Fruit fly (Drosophila melanogaster): ENCODE measurements around the gene SCaMC.

SCaMC gene

DNA sequence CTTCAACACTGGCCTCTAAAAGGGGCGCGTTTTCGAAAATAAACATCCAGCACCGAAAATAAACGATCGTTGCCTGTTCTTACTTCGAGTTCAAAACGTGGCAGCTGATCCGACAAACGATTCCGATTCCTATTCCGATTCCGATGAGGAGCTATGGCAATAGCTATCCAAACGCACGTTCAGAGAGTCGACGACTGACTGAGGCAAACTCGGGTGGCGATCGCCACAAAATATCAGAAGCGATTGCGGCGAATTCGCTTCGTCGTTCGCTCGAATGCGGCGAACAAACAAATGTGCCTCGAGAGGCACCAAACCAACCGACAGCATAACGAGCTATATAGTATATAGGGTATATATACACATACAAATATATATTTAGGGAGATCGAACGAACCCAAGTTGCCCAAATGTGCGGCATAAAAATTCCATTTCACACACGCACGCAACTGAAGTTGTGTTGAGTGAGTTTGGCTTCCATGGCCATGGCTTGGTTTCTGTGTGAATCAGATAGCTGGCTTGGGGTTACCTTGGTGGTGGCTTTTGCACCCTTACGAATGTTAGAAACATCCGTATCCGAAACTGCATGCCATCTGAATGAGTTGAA, 23.3 kb downstream of the SCaMC start, which contains the start of gene Ncc69:
TSS of gene Ncc69 (minus strand) at position 205 of the 604 bp plus-strand sequence.
- TF ChIP-seq Pif1B (GFP tag; optimal IDR thresholded peaks at IDR 0.05) (no peak), EcR (GFP tag; optimal IDR thresholded peaks at IDR 0.05) (peak; percentile 48), Ets98B (GFP tag; IDR thresholded peaks at IDR 0.05) (peak; percentile 26; the same call in 1 of the 2 replicates)

DNA sequence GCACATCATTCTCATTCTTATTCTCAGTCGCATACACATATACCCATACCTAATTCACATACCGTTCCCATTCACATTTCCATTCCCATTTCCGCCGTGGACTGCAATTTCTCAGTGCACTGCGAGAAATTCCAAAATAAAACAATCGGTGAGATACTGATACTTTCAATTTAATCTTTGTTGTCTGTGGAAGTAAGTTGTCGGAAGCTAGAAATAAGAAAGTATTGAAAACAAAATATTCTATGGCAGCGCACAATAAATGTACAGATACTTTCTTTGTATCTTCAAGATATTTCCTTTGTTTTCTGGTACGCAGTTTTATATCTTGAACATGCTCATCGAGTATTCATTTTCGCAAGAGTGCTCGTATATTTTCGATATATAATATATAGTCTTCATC, 26.7 kb downstream of the SCaMC start:
- TF ChIP-seq CG15710 (tag; optimal IDR thresholded peaks at IDR 0.05) (peak; percentile 4), EcR (GFP tag; optimal IDR thresholded peaks at IDR 0.05) (no peak), Pif1A (GFP tag; optimal IDR thresholded peaks at IDR 0.05) (peak; percentile 7), CG8159 (tag; optimal IDR thresholded peaks at IDR 0.05) (peak; percentile 24), CG34367 (tag; optimal IDR thresholded peaks at IDR 0.05) (peak; percentile 13)

DNA sequence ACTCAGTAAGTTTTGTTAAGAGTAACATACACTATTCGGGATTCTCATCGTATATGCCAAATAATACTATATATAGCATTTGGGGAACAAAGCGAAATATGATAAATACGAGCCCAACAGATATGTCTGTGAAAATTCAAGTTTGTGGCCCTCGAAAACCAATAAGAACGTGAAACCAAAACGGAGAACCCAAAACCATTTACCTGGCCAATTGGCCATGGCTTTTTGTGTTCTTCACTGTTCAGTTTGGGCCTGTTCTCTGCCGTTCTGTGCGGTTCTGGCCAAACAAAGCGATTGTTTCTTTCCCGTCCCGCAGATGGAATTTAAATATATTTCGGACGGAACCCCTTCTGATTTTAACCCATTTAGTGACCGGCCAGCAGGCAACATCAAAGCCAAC, 27.6 kb downstream of the SCaMC start:
- TF ChIP-seq CG32121 (GFP tag; IDR thresholded peaks at IDR 0.05) (no peak), CG10348 (GFP tag; IDR thresholded peaks at IDR 0.05) (no peak), CG14655 (GFP tag; optimal IDR thresholded peaks at IDR 0.05) (no peak), D1 (tag; optimal IDR thresholded peaks at IDR 0.05) (no peak), CG34367 (tag; optimal IDR thresholded peaks at IDR 0.05) (no peak), Snoo (tag; optimal IDR thresholded peaks at IDR 0.05) (no peak), EcR (GFP tag; optimal IDR thresholded peaks at IDR 0.05) (no peak), gl (tag; optimal IDR thresholded peaks at IDR 0.05) (no peak), CG13204 (GFP tag; optimal IDR thresholded peaks at IDR 0.05) (no peak), Ets98B (GFP tag; IDR thresholded peaks at IDR 0.05) (no peak), CG15710 (tag; optimal IDR thresholded peaks at IDR 0.05) (no peak), CG17806 (tag; optimal IDR thresholded peaks at IDR 0.05) (no peak)

DNA sequence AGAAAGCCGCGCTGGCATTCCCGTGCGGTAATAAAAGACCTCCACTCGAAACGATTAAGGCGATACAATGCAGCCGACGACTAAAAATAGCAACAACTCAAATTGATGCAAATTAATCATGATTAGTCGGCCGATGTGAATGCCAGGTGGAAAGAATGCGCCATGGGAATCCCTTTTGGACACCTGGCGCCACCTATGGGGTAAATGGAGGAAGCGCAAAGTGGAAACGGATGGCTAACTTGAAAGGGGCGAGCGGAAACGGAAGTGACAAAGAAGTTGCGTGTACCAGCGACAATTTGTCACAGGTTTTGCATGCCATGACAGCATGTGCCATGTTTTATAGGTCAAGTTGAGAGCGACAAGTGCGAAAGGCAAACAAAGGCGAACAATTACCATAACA, 34.0 kb downstream of the SCaMC start:
- no peak for TF ChIP-seq Snoo (tag; optimal IDR thresholded peaks at IDR 0.05)
- no peak for TF ChIP-seq CG34367 (tag; optimal IDR thresholded peaks at IDR 0.05)
- TF ChIP-seq CG15710 (tag; optimal IDR thresholded peaks at IDR 0.05) = no peak
- no peak for TF ChIP-seq gl (tag; optimal IDR thresholded peaks at IDR 0.05)
- TF ChIP-seq CG32121 (GFP tag; IDR thresholded peaks at IDR 0.05) = no peak
- TF ChIP-seq Ets98B (GFP tag; IDR thresholded peaks at IDR 0.05) = no peak
- TF ChIP-seq EcR (GFP tag; optimal IDR thresholded peaks at IDR 0.05) = no peak
- no peak for TF ChIP-seq CG10348 (GFP tag; IDR thresholded peaks at IDR 0.05)
- TF ChIP-seq CG4496 (GFP tag; IDR thresholded peaks at IDR 0.05) = no peak
- TF ChIP-seq rn (GFP tag; IDR thresholded peaks at IDR 0.05) = no peak
- no peak for TF ChIP-seq D1 (tag; optimal IDR thresholded peaks at IDR 0.05)
- no peak for TF ChIP-seq CG14655 (GFP tag; optimal IDR thresholded peaks at IDR 0.05)
- TF ChIP-seq CG8159 (tag; optimal IDR thresholded peaks at IDR 0.05) = no peak
- TF ChIP-seq Pif1B (GFP tag; optimal IDR thresholded peaks at IDR 0.05) = no peak
- no peak for TF ChIP-seq CG17806 (tag; optimal IDR thresholded peaks at IDR 0.05)
- TF ChIP-seq CG8301 (tag; optimal IDR thresholded peaks at IDR 0.05) = no peak
- TF ChIP-seq fd96Ca (GFP tag; IDR thresholded peaks at IDR 0.05) = no peak
- no peak for TF ChIP-seq CG13204 (GFP tag; optimal IDR thresholded peaks at IDR 0.05)

DNA sequence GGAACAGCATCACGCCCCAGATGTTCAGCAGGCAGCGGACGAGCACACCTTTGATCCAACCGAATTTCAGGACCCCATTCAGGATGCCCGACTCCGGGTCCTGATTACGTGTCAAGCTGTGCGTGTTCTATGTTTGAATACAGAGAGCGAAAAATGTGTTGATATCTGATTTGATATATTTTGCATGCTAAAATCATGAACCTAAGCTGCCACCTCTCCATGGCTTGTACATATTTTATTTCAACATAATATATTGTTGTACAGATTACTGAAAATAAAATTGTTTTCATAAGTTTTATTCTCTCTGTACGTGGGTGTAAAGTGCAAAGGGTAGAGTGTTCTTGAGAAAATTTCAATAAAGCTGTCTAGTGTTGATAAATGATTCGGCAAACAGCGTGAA, 40.2 kb downstream of the SCaMC start:
- TF ChIP-seq CG14655 (GFP tag; optimal IDR thresholded peaks at IDR 0.05) (no peak), CG12605 (GFP tag; IDR thresholded peaks at IDR 0.05) (no peak), fd96Ca (GFP tag; IDR thresholded peaks at IDR 0.05) (no peak), CG8301 (tag; optimal IDR thresholded peaks at IDR 0.05) (no peak)

dm6 chr3L:12363729-12364128, 50.9 kb downstream of the SCaMC start:
- TF ChIP-seq CG32121 (GFP tag; IDR thresholded peaks at IDR 0.05) (no peak), CG4496 (GFP tag; IDR thresholded peaks at IDR 0.05) (no peak), Pif1B (GFP tag; optimal IDR thresholded peaks at IDR 0.05) (no peak)
